Fruit fly (Drosophila melanogaster) whole organism, pupa: Measurements from ENCODE around the gene phu.

Source experiments
- CG10348 ChIP-seq: fragments of 200-800 bp; sonication (Bioruptor generic); IDR thresholded peaks from 2 replicates; pipeline ENCODE4 v1.3.6; 2022; ENCODE audit warnings: missing biosample characterization, missing genetic modification characterization
- CG12605 ChIP-seq: fragments of 200-800 bp; sonication (Bioruptor generic); IDR thresholded peaks from 2 replicates; pipeline ENCODE4 v1.3.6; 2022; ENCODE audit warnings: missing biosample characterization, missing genetic modification characterization
- CG13204 ChIP-seq: fragments of 200-800 bp; sonication (Bioruptor generic); optimal IDR thresholded peaks from 2 replicates; lab custom pipeline; 2018; ENCODE audit warnings: missing biosample characterization, mild to moderate bottlenecking, missing genetic modification characterization, moderate library complexity
- CG14655 ChIP-seq: fragments of 200-800 bp; sonication (Bioruptor generic); optimal IDR thresholded peaks from 3 replicates; lab custom pipeline; 2017; ENCODE audit warnings: mild to moderate bottlenecking, missing biosample characterization, missing genetic modification reagents, missing genetic modification characterization
- CG15710 ChIP-seq: fragments of 200-800 bp; sonication (Bioruptor generic); optimal IDR thresholded peaks from 2 replicates; lab custom pipeline; 2018; ENCODE audit warnings: missing biosample characterization, mild to moderate bottlenecking, missing genetic modification characterization, moderate library complexity
- CG17806 ChIP-seq: fragments of 200-800 bp; sonication (Bioruptor generic); optimal IDR thresholded peaks from 2 replicates; lab custom pipeline; 2018; ENCODE audit warnings: missing biosample characterization, mild to moderate bottlenecking, missing genetic modification characterization, moderate library complexity
- CG32121 ChIP-seq: fragments of 200-800 bp; sonication (Bioruptor generic); IDR thresholded peaks from 2 replicates; pipeline ENCODE4 v1.3.6; 2022; ENCODE audit warnings: missing biosample characterization, missing genetic modification characterization
- CG34367 ChIP-seq: fragments of 200-800 bp; sonication (Bioruptor generic); optimal IDR thresholded peaks from 2 replicates; lab custom pipeline; 2018; ENCODE audit warnings: missing biosample characterization, mild to moderate bottlenecking, missing genetic modification characterization
- CG4496 ChIP-seq: fragments of 200-800 bp; sonication (Bioruptor generic); IDR thresholded peaks from 3 replicates; pipeline ENCODE4 v1.3.6; 2022; ENCODE audit warnings: missing biosample characterization, missing genetic modification characterization
- CG8159 ChIP-seq: fragments of 200-800 bp; sonication (Bioruptor generic); optimal IDR thresholded peaks from 3 replicates; lab custom pipeline; 2018; ENCODE audit warnings: missing biosample characterization, mild to moderate bottlenecking, missing genetic modification characterization, moderate library complexity
- CG8301 ChIP-seq: fragments of 200-800 bp; sonication (Bioruptor generic); optimal IDR thresholded peaks from 2 replicates; lab custom pipeline; 2018; ENCODE audit warnings: missing biosample characterization, mild to moderate bottlenecking, missing genetic modification characterization
- CG9948 ChIP-seq: fragments of 200-800 bp; sonication (Bioruptor generic); optimal IDR thresholded peaks from 2 replicates; lab custom pipeline; 2018; ENCODE audit warnings: missing biosample characterization, mild to moderate bottlenecking, missing genetic modification characterization, moderate library complexity
- D1 ChIP-seq: fragments of 200-800 bp; sonication (Bioruptor generic); optimal IDR thresholded peaks from 2 replicates; lab custom pipeline; 2018; ENCODE audit warnings: missing biosample characterization, mild to moderate bottlenecking, missing genetic modification characterization, moderate library complexity
- EcR ChIP-seq: fragments of 200-800 bp; sonication (Bioruptor generic); optimal IDR thresholded peaks from 3 replicates; lab custom pipeline; 2019; ENCODE audit warnings: missing biosample characterization, missing genetic modification characterization, mild to moderate bottlenecking, moderate library complexity, missing genetic modification reagents
- Ets98B ChIP-seq: fragments of 200-800 bp; sonication (Bioruptor generic); IDR thresholded peaks from 2 replicates; pipeline ENCODE4 v1.3.6; 2022; ENCODE audit warnings: missing biosample characterization, missing genetic modification characterization
- Pif1A ChIP-seq: fragments of 200-800 bp; sonication (Bioruptor generic); optimal IDR thresholded peaks from 3 replicates; lab custom pipeline; 2016; ENCODE audit warnings: missing biosample characterization, missing genetic modification characterization
- Pif1B ChIP-seq: fragments of 200-800 bp; sonication (Bioruptor generic); optimal IDR thresholded peaks from 3 replicates; lab custom pipeline; 2016; ENCODE audit warnings: missing biosample characterization, missing genetic modification characterization
- Snoo ChIP-seq: fragments of 200-800 bp; sonication (Bioruptor generic); optimal IDR thresholded peaks from 3 replicates; lab custom pipeline; 2017; ENCODE audit warnings: missing biosample characterization, mild to moderate bottlenecking, missing genetic modification characterization, inconsistent platforms
- fd96Ca ChIP-seq: fragments of 200-800 bp; sonication (Bioruptor generic); IDR thresholded peaks from 3 replicates; pipeline ENCODE4 v1.3.6; 2022; ENCODE audit warnings: missing biosample characterization, missing genetic modification characterization
- gl ChIP-seq: fragments of 200-800 bp; sonication (Bioruptor generic); optimal IDR thresholded peaks from 2 replicates; lab custom pipeline; 2018; ENCODE audit warnings: missing biosample characterization, mild to moderate bottlenecking, missing genetic modification characterization
- rn ChIP-seq: fragments of 200-800 bp; sonication (Bioruptor generic); IDR thresholded peaks from 2 replicates; pipeline ENCODE4 v1.3.6; 2022; ENCODE audit warnings: missing biosample characterization, missing genetic modification characterization

phu gene

dm6 chr3R:9504355-9504754 lies 9.8 kb downstream of the phu start, which contains the start of gene CG8149:
TSS of gene CG8149 (plus strand) at chr3R:9504656.
- no peak for TF ChIP-seq gl
- TF ChIP-seq CG14655 (GFP tag; lab: Kevin White, UChicago): no peak
- TF ChIP-seq, all 21 proteins: peak for 0

- TF ChIP-seq CG12605 (GFP tag; lab: Robert Waterston, UW) (no peak), CG13204 (GFP tag; lab: Kevin White, UChicago) (no peak), CG8301 (tag; lab: Kevin White, UChicago) (no peak), fd96Ca (no peak), rn (GFP tag; lab: Robert Waterston, UW) (no peak), CG32121 (GFP tag; lab: Robert Waterston, UW) (no peak), CG15710 (tag; lab: Kevin White, UChicago) (no peak), D1 (tag; lab: Kevin White, UChicago) (no peak), CG9948 (tag; lab: Kevin White, UChicago) (no peak), CG8159 (tag; lab: Kevin White, UChicago) (no peak), Pif1B (GFP tag; lab: Kevin White, UChicago) (no peak), CG4496 (GFP tag; lab: Robert Waterston, UW) (no peak), CG34367 (no peak)
Measured at dm6 chr3R:9510070-9510518, 15.5 kb downstream of the phu start, which contains the start of gene rump. TSS of gene rump (minus strand) at chr3R:9510324.

dm6 chr3R:9512193-9513051 lies 17.8 kb downstream of the phu start:
- TF ChIP-seq EcR (GFP tag; lab: Kevin White, UChicago) (peak; percentile 79), D1 (tag; lab: Kevin White, UChicago) (no peak)
- TF ChIP-seq, all 21 proteins: peak for 1

- TF ChIP-seq Pif1A: no peak
- TF ChIP-seq Pif1B (GFP tag; lab: Kevin White, UChicago): no peak
- peak; percentile 34 for TF ChIP-seq CG15710 (tag; lab: Kevin White, UChicago)
- no peak for TF ChIP-seq gl
- peak; percentile 33 for TF ChIP-seq CG8159 (tag; lab: Kevin White, UChicago)
- no peak for TF ChIP-seq CG13204 (GFP tag; lab: Kevin White, UChicago)
- no peak for TF ChIP-seq CG14655 (GFP tag; lab: Kevin White, UChicago)
- no peak for TF ChIP-seq CG10348 (GFP tag; lab: Robert Waterston, UW)
- TF ChIP-seq CG17806 (tag; lab: Kevin White, UChicago): peak; percentile 19
- no peak for TF ChIP-seq Ets98B (GFP tag; lab: Robert Waterston, UW)
- peak; percentile 23 for TF ChIP-seq Snoo (tag; lab: Kevin White, UChicago)
- peak; percentile 9 for TF ChIP-seq CG9948 (tag; lab: Kevin White, UChicago)
- no peak for TF ChIP-seq fd96Ca
Measured at dm6 chr3R:9513052-9513420, 18.4 kb downstream of the phu start, which contains the start of the genes Ras85D and Rlb1. TSS of gene Ras85D (minus strand) at chr3R:9513067. TSS of gene Rlb1 (plus strand) at chr3R:9513327.

dm6 chr3R:9515860-9516344 lies 21.3 kb downstream of the phu start, which contains the start of the genes mRpL47, CG8176 and Kdm3:
TSS of gene mRpL47 (minus strand) at chr3R:9515908.
TSS of gene CG8176 (plus strand) at chr3R:9516007.
TSS of gene Kdm3 (plus strand) at chr3R:9516007.
- peak; percentile 13 for TF ChIP-seq CG15710 (tag; lab: Kevin White, UChicago)
- no peak for TF ChIP-seq Ets98B (GFP tag; lab: Robert Waterston, UW)
- TF ChIP-seq, all 21 proteins: peak for 1

- TF ChIP-seq CG12605 (GFP tag; lab: Robert Waterston, UW) (no peak), Pif1B (GFP tag; lab: Kevin White, UChicago) (no peak), D1 (tag; lab: Kevin White, UChicago) (no peak)
Measured at dm6 chr3R:9516400-9516852, 21.8 kb downstream of the phu start.
